Worm (Caenorhabditis elegans) whole organism, L4 larva: Measurements from ENCODE around the gene C49H3.12.
A peak's percentile ranks its signal among the peaks of the same experiment; 100 is the strongest.

ENCODE experiments used
- D1046.2 ChIP-seq: fragments of 200-800 bp; sonication (Bioruptor generic); IDR thresholded peaks from 2 replicates; pipeline ENCODE4 v1.3.6; 2022; ENCODE audit warnings: missing genetic modification characterization, missing compliant biosample characterization
- F44E2.7 ChIP-seq: fragments of 200-800 bp; sonication (Bioruptor generic); IDR thresholded peaks from 2 replicates; pipeline ENCODE4 v2.1.2; 2022; ENCODE audit warnings: missing genetic modification characterization, missing compliant biosample characterization
- T20F7.1 ChIP-seq: fragments of 200-800 bp; sonication (Bioruptor generic); optimal IDR thresholded peaks from 2 replicates; lab custom pipeline; 2018; ENCODE audit warnings: mild to moderate bottlenecking, missing genetic modification characterization, missing compliant biosample characterization
- T26A8.4 ChIP-seq: fragments of 200-800 bp; sonication (Bioruptor generic); IDR thresholded peaks from 2 replicates; pipeline ENCODE4 v1.3.6; 2022; ENCODE audit warnings: missing genetic modification characterization, missing compliant biosample characterization
- Y48G9A.11 ChIP-seq: fragments of 200-800 bp; sonication (Bioruptor generic); IDR thresholded peaks from 2 replicates; pipeline ENCODE4 v1.3.6; 2022; ENCODE audit warnings: missing genetic modification reagents, missing genetic modification characterization, missing compliant biosample characterization
- ZK546.5 ChIP-seq, 2 experiments: sonication (generic microtip); optimal IDR thresholded peaks; 2 replicates each; lab custom pipeline; 2017; ENCODE audit warnings: missing biosample characterization in 2 of 2, missing genetic modification characterization in 2 of 2
- aha-1 ChIP-seq: fragments of 150-350 bp; peaks from one replicate; lab custom pipeline; 2014; ENCODE audit warnings: missing biosample characterization, missing genetic modification characterization
- aly-2 ChIP-seq: sonication (generic microtip); optimal IDR thresholded peaks from 2 replicates; lab custom pipeline; 2018; ENCODE audit warnings: missing biosample characterization, missing genetic modification characterization
- arid-1 ChIP-seq: fragments of 200-800 bp; sonication (Bioruptor generic); conservative IDR thresholded peaks from 2 replicates; pipeline ENCODE4 v1.3.6; 2022; ENCODE audit warnings: missing genetic modification reagents, missing genetic modification characterization, missing compliant biosample characterization
- ceh-32 ChIP-seq: sonication (generic microtip); optimal IDR thresholded peaks from 2 replicates; lab custom pipeline; 2016; ENCODE audit warnings: mild to moderate bottlenecking, missing genetic modification characterization, missing compliant biosample characterization; ENCODE audit not compliant: poor library complexity
- ces-1 ChIP-seq: fragments of 150-350 bp; sonication (generic microtip); optimal IDR thresholded peaks from 4 replicates; lab custom pipeline; 2014; ENCODE audit warnings: missing biosample characterization, missing genetic modification reagents, missing genetic modification characterization
- daf-16 ChIP-seq, 3 experiments: sonication (generic microtip); optimal IDR thresholded peaks; 2 replicates each; lab custom pipeline; 2016 to 2017; ENCODE audit warnings: missing genetic modification characterization in 3 of 3, missing genetic modification reagents in 3 of 3, mild to moderate bottlenecking in 2 of 3, missing compliant biosample characterization in 2 of 3, missing biosample characterization in 1 of 3, moderate library complexity in 1 of 3
- daf-19 ChIP-seq: fragments of 200-800 bp; sonication (Bioruptor generic); conservative IDR thresholded peaks from 2 replicates; pipeline ENCODE4 v1.3.6; 2022; ENCODE audit warnings: missing genetic modification characterization, missing compliant biosample characterization
- dmd-9 ChIP-seq: fragments of 200-800 bp; sonication (Bioruptor generic); IDR thresholded peaks from 2 replicates; pipeline ENCODE4 v1.3.6; 2022; ENCODE audit warnings: missing genetic modification reagents, missing genetic modification characterization, missing compliant biosample characterization
- dve-1 ChIP-seq: sonication (generic microtip); optimal IDR thresholded peaks from 2 replicates; lab custom pipeline; 2017; ENCODE audit warnings: antibody characterized with exemption, mild to moderate bottlenecking, missing genetic modification characterization, missing compliant biosample characterization; ENCODE audit not compliant: insufficient read depth
- egl-27 ChIP-seq: sonication (generic microtip); optimal IDR thresholded peaks from 3 replicates; lab custom pipeline; 2017; ENCODE audit warnings: missing biosample characterization, missing genetic modification reagents, missing genetic modification characterization
- gei-8 ChIP-seq: fragments of 200-800 bp; sonication (Bioruptor generic); optimal IDR thresholded peaks from 2 replicates; lab custom pipeline; 2018; ENCODE audit warnings: mild to moderate bottlenecking, missing genetic modification characterization, missing compliant biosample characterization
- hlh-11 ChIP-seq: fragments of 200-800 bp; sonication (Bioruptor generic); optimal IDR thresholded peaks from 2 replicates; lab custom pipeline; 2018; ENCODE audit warnings: mild to moderate bottlenecking, missing genetic modification characterization, missing compliant biosample characterization
- hlh-30 ChIP-seq: sonication (generic microtip); optimal IDR thresholded peaks from 2 replicates; lab custom pipeline; 2017; ENCODE audit warnings: antibody characterized with exemption, mild to moderate bottlenecking, missing genetic modification characterization, missing compliant biosample characterization; ENCODE audit not compliant: insufficient read depth
- hmg-1.1 ChIP-seq: fragments of 200-800 bp; sonication (Bioruptor generic); IDR thresholded peaks from 2 replicates; pipeline ENCODE4 v1.3.6; 2022; ENCODE audit warnings: missing genetic modification reagents, missing genetic modification characterization, missing compliant biosample characterization
- lim-7 ChIP-seq: fragments of 200-800 bp; sonication (Bioruptor generic); IDR thresholded peaks from 2 replicates; pipeline ENCODE4 v1.3.6; 2022; ENCODE audit warnings: missing genetic modification characterization, missing compliant biosample characterization
- lin-13 ChIP-seq: fragments of 150-350 bp; optimal IDR thresholded peaks from 2 replicates; lab custom pipeline; 2014; ENCODE audit warnings: missing biosample characterization, missing genetic modification reagents, missing genetic modification characterization
- lin-39 ChIP-seq: fragments of 150-350 bp; optimal IDR thresholded peaks from 2 replicates; lab custom pipeline; 2014; ENCODE audit warnings: missing biosample characterization, missing genetic modification reagents, missing genetic modification characterization
- lsy-2 ChIP-seq, 2 experiments: fragments of 150-350 bp in 1 of 2; sonication (generic microtip) in 1 of 2; optimal IDR thresholded peaks; 2 replicates each; lab custom pipeline; 2014 to 2017; ENCODE audit warnings: missing biosample characterization in 2 of 2, missing genetic modification characterization in 2 of 2
- mep-1 ChIP-seq: fragments of 150-350 bp; sonication (generic microtip); optimal IDR thresholded peaks from 3 replicates; lab custom pipeline; 2014; ENCODE audit warnings: missing biosample characterization, missing genetic modification characterization
- mes-2 ChIP-seq: sonication (generic microtip); optimal IDR thresholded peaks from 2 replicates; lab custom pipeline; 2016; ENCODE audit warnings: missing genotype, mild to moderate bottlenecking, missing genetic modification characterization, missing compliant biosample characterization; ENCODE audit not compliant: poor library complexity, severe bottlenecking
- nhr-111 ChIP-seq: fragments of 200-800 bp; sonication (Bioruptor generic); optimal IDR thresholded peaks from 2 replicates; lab custom pipeline; 2018; ENCODE audit warnings: mild to moderate bottlenecking, missing genetic modification characterization, missing compliant biosample characterization
- nhr-41 ChIP-seq: fragments of 200-800 bp; sonication (Bioruptor generic); IDR thresholded peaks from 2 replicates; pipeline ENCODE4 v1.3.6; 2022; ENCODE audit warnings: missing genetic modification reagents, missing genetic modification characterization, missing compliant biosample characterization
- nhr-42 ChIP-seq: fragments of 200-800 bp; sonication (Bioruptor generic); IDR thresholded peaks from 2 replicates; pipeline ENCODE4 v1.3.6; 2022; ENCODE audit warnings: missing genetic modification characterization, missing compliant biosample characterization
- sdz-12 ChIP-seq: fragments of 200-800 bp; sonication (Bioruptor generic); optimal IDR thresholded peaks from 2 replicates; lab custom pipeline; 2018; ENCODE audit warnings: mild to moderate bottlenecking, missing genetic modification characterization, missing compliant biosample characterization
- set-16 ChIP-seq: fragments of 200-800 bp; sonication (Bioruptor generic); IDR thresholded peaks from 2 replicates; pipeline ENCODE4 v1.3.6; 2022; ENCODE audit warnings: missing genetic modification reagents, missing genetic modification characterization, missing compliant biosample characterization
- skn-1 ChIP-seq: fragments of 150-350 bp; optimal IDR thresholded peaks from 2 replicates; lab custom pipeline; 2014; ENCODE audit warnings: missing biosample characterization, missing genetic modification characterization
- snpc-1.2 ChIP-seq: fragments of 200-800 bp; sonication (Bioruptor generic); IDR thresholded peaks from 2 replicates; pipeline ENCODE4 v1.3.6; 2022; ENCODE audit warnings: missing genetic modification reagents, missing genetic modification characterization, missing compliant biosample characterization
- snpc-4 ChIP-seq: fragments of 150-350 bp; optimal IDR thresholded peaks from 2 replicates; lab custom pipeline; 2014; ENCODE audit warnings: missing biosample characterization, missing genetic modification characterization
- spr-1 ChIP-seq: sonication (generic microtip); optimal IDR thresholded peaks from 2 replicates; lab custom pipeline; 2016; ENCODE audit warnings: mild to moderate bottlenecking, missing genetic modification characterization, missing compliant biosample characterization
- unc-62 ChIP-seq, 3 experiments: fragments of 150-350 bp in 1 of 3; sonication (generic microtip); optimal IDR thresholded peaks in 2 of 3; peaks in 1 of 3; 1 replicate in 1 of 3; 2 replicates in 2 of 3; lab custom pipeline; 2014 to 2017; ENCODE audit warnings: missing biosample characterization in 3 of 3, missing genetic modification characterization in 3 of 3, missing genetic modification reagents in 3 of 3, missing genotype in 1 of 3
- zag-1 ChIP-seq: fragments of 150-350 bp; optimal IDR thresholded peaks from 2 replicates; lab custom pipeline; 2014; ENCODE audit warnings: missing biosample characterization, missing genetic modification characterization
- zip-2 ChIP-seq: fragments of 150-350 bp; optimal IDR thresholded peaks from 2 replicates; lab custom pipeline; 2014; ENCODE audit warnings: missing biosample characterization, missing genetic modification characterization
- ztf-7 ChIP-seq: fragments of 150-350 bp; optimal IDR thresholded peaks from 2 replicates; lab custom pipeline; 2014; ENCODE audit warnings: missing biosample characterization, missing genetic modification characterization

The C49H3.12 gene

DNA sequence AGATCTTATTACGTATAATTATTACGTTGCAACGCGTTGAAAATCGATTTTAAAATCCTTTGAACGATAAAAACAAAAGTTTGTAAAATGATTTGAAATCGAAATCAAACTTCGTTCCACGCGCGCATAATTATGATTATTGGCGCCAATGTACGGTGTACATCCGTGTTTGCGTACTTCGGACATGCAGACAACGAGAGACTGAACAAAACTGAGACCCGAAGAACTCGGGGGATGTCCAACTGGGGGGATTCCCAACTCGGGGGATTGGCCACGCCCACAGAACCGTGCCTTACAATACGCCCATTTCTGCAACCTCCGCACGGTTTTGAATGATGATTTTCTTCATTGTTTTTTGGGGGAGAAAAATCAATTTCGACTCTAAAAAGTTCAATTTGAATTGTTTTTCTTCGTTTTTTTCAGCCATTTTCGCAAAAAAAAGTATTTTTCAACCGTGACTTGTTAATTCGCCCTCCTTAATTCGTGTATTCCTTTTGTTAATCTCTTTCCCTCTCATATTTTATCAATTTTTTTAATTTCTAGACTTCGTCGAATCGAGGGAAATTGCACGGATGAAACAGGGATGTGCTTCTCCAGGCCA is 19.9 kb upstream of the C49H3.12 start, which contains the start of gene F20D12.12 (continued):
- TF ChIP-seq snpc-1.2 (GFP tag; lab: Robert Waterston, UW) = peak; percentile 85

DNA sequence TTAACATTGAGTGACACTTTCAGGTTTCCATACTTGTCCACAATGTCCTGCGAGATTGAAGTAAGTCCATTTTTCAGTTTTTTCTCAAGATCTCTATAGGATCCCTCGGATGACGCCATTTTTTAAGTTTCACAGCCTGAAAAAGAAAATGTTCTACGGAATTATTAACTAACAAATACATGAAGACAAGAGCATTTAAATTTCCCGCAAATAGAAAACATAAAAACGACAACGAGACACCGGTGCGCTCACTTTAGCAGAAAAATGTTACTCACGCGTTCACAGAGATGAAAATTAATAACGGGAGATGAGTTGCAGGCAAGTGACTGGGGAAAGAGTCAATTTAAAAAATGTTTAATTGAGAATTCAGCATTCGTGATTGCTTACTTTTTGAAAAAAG is 19.3 kb upstream of the C49H3.12 start, which contains the start of gene czw-1:
TSS of gene czw-1 (minus strand) at position 369 of the 400 bp plus-strand sequence.
- TF ChIP-seq nhr-42 (GFP tag; lab: Robert Waterston, UW) = no peak
- peak; percentile 71 for TF ChIP-seq T20F7.1 (GFP tag; lab: Kevin White, UChicago)
- peak; percentile 12 for TF ChIP-seq mes-2 (tag; lab: Kevin White, UChicago)
- TF ChIP-seq lsy-2 (tag; optimal IDR thresholded peaks at IDR 0.05; lab: Kevin White, UChicago) = no peak

DNA sequence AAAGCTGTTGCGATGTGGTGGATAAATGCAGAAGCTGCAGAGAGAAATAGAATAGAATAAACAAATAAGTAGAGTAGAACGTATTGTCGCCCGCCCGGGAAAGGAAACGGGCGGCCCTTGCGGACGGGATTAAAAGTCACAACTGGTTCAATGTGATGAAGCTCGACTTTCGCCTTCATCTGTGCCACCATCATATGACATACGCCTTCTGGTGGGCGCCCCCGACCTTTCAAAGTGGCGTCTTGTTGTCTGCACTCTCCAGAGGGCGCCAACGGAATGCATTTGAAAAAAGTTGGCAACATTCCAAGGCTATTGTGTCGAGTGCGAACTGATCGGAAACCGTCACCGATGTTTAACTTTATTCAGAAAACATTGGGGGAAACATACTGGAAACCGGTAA is 16.2 kb upstream of the C49H3.12 start:
- TF ChIP-seq lin-39 (tag; lab: Kevin White, UChicago) = no peak
- no peak for TF ChIP-seq gei-8
- peak in 1 of 2 experiments; percentile 61 for TF ChIP-seq unc-62 (GFP tag; optimal IDR thresholded peaks at IDR 0.05 in 1 of 2; lab: Kevin White, UChicago)
- no peak for TF ChIP-seq unc-62 (tag; optimal IDR thresholded peaks at IDR 0.05; lab: Kevin White, UChicago)
- TF ChIP-seq hmg-1.1 = no peak
- TF ChIP-seq mep-1 (tag; lab: Kevin White, UChicago) = peak; percentile 28
- peak; percentile 57 for TF ChIP-seq hlh-30 (tag; lab: Kevin White, UChicago)

DNA sequence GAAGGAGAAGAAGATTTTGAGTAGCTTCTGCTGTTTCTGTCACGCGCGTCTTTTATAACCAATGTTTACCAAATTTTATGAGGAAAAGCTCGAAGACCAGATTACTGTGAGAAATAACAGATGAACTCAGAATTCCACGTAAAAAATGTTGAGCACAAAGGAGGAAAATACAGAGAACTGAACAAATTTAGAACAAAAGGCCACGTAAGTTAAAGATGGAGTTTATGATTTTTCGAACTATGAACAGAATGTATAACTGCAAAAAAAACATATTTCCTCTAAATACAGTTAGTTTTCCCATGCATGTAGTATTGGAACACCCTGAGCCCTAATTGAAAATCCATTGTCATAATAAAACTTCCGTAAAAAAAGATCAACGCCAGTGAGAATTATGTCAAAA is 13.8 kb upstream of the C49H3.12 start, which contains the start of gene exc-9:
TSS of gene exc-9 (minus strand) at position 101 of the 400 bp plus-strand sequence.
- TF ChIP-seq dmd-9 (GFP tag; lab: Robert Waterston, UW) = no peak
- no peak for TF ChIP-seq zip-2 (tag; lab: Kevin White, UChicago)
- TF ChIP-seq arid-1 (GFP tag; lab: Robert Waterston, UW) = no peak

- TF ChIP-seq daf-16 (GFP tag; optimal IDR thresholded peaks at IDR 0.05; lab: Kevin White, UChicago) (no peak), daf-16 (tag; optimal IDR thresholded peaks at IDR 0.05; lab: Kevin White, UChicago) (no peak), hlh-11 (tag; lab: Kevin White, UChicago) (no peak), set-16 (GFP tag; lab: Robert Waterston, UW) (no peak), dve-1 (tag; lab: Kevin White, UChicago) (no peak), ceh-32 (tag; lab: Kevin White, UChicago) (no peak), lim-7 (GFP tag; lab: Robert Waterston, UW) (no peak), ces-1 (GFP tag; lab: Kevin White, UChicago) (no peak), Y48G9A.11 (GFP tag; lab: Robert Waterston, UW) (no peak), daf-19 (GFP tag; lab: Robert Waterston, UW) (no peak), nhr-42 (GFP tag; lab: Robert Waterston, UW) (no peak)
These were observed 11.7 kb upstream of the C49H3.12 start, which contains the start of gene F20D12.7 for ce11 chrIV:7938834-7939233. TSS of gene F20D12.7 (minus strand) at chrIV:7938934.

- TF ChIP-seq dve-1 (tag; lab: Kevin White, UChicago) = no peak
- no peak for TF ChIP-seq sdz-12 (GFP tag; lab: Kevin White, UChicago)
- no peak for TF ChIP-seq ztf-7 (tag; lab: Kevin White, UChicago)
- TF ChIP-seq D1046.2 (GFP tag; lab: Robert Waterston, UW) = no peak
- TF ChIP-seq aha-1 = no peak
- TF ChIP-seq ZK546.5 (tag; optimal IDR thresholded peaks at IDR 0.05; lab: Kevin White, UChicago) = no peak
- no peak for TF ChIP-seq nhr-41 (GFP tag; lab: Robert Waterston, UW)
- no peak for TF ChIP-seq mes-2 (tag; lab: Kevin White, UChicago)
- no peak for TF ChIP-seq F44E2.7 (GFP tag; lab: Robert Waterston, UW)
- no peak for TF ChIP-seq T26A8.4 (GFP tag; lab: Robert Waterston, UW)
- TF ChIP-seq egl-27 (tag; lab: Kevin White, UChicago) = no peak
- no peak for TF ChIP-seq zag-1 (tag; lab: Kevin White, UChicago)
- TF ChIP-seq nhr-111 (GFP tag; lab: Kevin White, UChicago) = no peak
- TF ChIP-seq snpc-4 (tag; lab: Kevin White, UChicago) = no peak
- no peak for TF ChIP-seq skn-1
- TF ChIP-seq lin-13 (GFP tag; lab: Kevin White, UChicago) = no peak
- no peak for TF ChIP-seq ces-1 (GFP tag; lab: Kevin White, UChicago)
- TF ChIP-seq spr-1 (tag; lab: Kevin White, UChicago) = no peak
- TF ChIP-seq aly-2 (tag; lab: Kevin White, UChicago) = no peak
- TF ChIP-seq, all 104 proteins: peak for 0
These were observed 6.6 kb upstream of the C49H3.12 start, which contains the start of gene bbs-2 for ce11 chrIV:7933733-7934132. TSS of gene bbs-2 (plus strand) at chrIV:7934033.
